Worm (Caenorhabditis elegans): Measurements from ENCODE around the gene btb-18.

ce11 chrII:3262504-3262903, 35.5 kb upstream of the btb-18 start, which contains the start of gene F02E11.2:
- TF ChIP-seq lin-39 (tag; optimal IDR thresholded peaks at IDR 0.05) (no peak), fkh-10 (GFP tag; optimal IDR thresholded peaks at IDR 0.05) (no peak), ceh-9 (tag; optimal IDR thresholded peaks at IDR 0.05) (no peak), ztf-4 (tag; optimal IDR thresholded peaks at IDR 0.05) (no peak), unc-62 (GFP tag; optimal IDR thresholded peaks at IDR 0.05) (no peak), lin-15B (tag; optimal IDR thresholded peaks at IDR 0.05) (no peak), nhr-25 (tag; optimal IDR thresholded peaks at IDR 0.05) (no peak), ZK546.5 (tag; optimal IDR thresholded peaks at IDR 0.05) (no peak)
